Fruit fly (Drosophila melanogaster) whole organism, embryonic: ENCODE results near the gene Cpr30B.

ENCODE experiments used
- Antp ChIP-seq: fragments of 200-800 bp; sonication (Bioruptor generic); optimal IDR thresholded peaks from 3 replicates; lab custom pipeline; 2016; ENCODE audit warnings: missing biosample characterization, missing genetic modification characterization
- Asciz ChIP-seq: fragments of 200-800 bp; sonication (Bioruptor generic); optimal IDR thresholded peaks from 2 replicates; lab custom pipeline; 2017; ENCODE audit warnings: missing biosample characterization, mild to moderate bottlenecking, missing genetic modification characterization, missing genetic modification reagents
- Atf-2 ChIP-seq: fragments of 200-800 bp; sonication (Bioruptor generic); optimal IDR thresholded peaks from 2 replicates; lab custom pipeline; 2016; ENCODE audit warnings: missing biosample characterization, missing genetic modification characterization
- C15 ChIP-seq: fragments of 200-800 bp; sonication (Bioruptor generic); IDR thresholded peaks from 3 replicates; pipeline ENCODE4 v1.3.6; 2022; ENCODE audit warnings: missing biosample characterization, missing genetic modification characterization
- CG11085 ChIP-seq: fragments of 200-800 bp; sonication (Bioruptor generic); IDR thresholded peaks from 2 replicates; pipeline ENCODE4 v1.3.6; 2022; ENCODE audit warnings: missing biosample characterization, missing genetic modification characterization
- CG13775 ChIP-seq: fragments of 200-800 bp; sonication (Bioruptor generic); optimal IDR thresholded peaks from 3 replicates; lab custom pipeline; 2017; ENCODE audit warnings: missing biosample characterization, mild to moderate bottlenecking, missing genetic modification characterization
- CG15696 ChIP-seq: fragments of 200-800 bp; sonication (Bioruptor generic); optimal IDR thresholded peaks from 2 replicates; lab custom pipeline; 2019; ENCODE audit warnings: missing biosample characterization, mild to moderate bottlenecking, missing genetic modification characterization, moderate library complexity
- CG1647 ChIP-seq: fragments of 200-800 bp; sonication (Bioruptor generic); optimal IDR thresholded peaks from 3 replicates; lab custom pipeline; 2016; ENCODE audit warnings: missing biosample characterization, missing genetic modification characterization
- CG17912 ChIP-seq: fragments of 200-800 bp; sonication (Bioruptor generic); optimal IDR thresholded peaks from 2 replicates; lab custom pipeline; 2018; ENCODE audit warnings: missing biosample characterization, mild to moderate bottlenecking, missing genetic modification characterization
- CG1792 ChIP-seq: fragments of 200-800 bp; sonication (Bioruptor generic); optimal IDR thresholded peaks from 2 replicates; lab custom pipeline; 2016; ENCODE audit warnings: missing biosample characterization, missing genetic modification characterization
- CG18476 ChIP-seq: fragments of 200-800 bp; sonication (Bioruptor generic); optimal IDR thresholded peaks from 2 replicates; lab custom pipeline; 2016; ENCODE audit warnings: missing biosample characterization, mild to moderate bottlenecking, missing genetic modification characterization
- CG18599 ChIP-seq: fragments of 200-800 bp; sonication (Bioruptor generic); optimal IDR thresholded peaks from 3 replicates; lab custom pipeline; 2017; ENCODE audit warnings: missing biosample characterization, missing genetic modification characterization, mild to moderate bottlenecking, moderate library complexity, missing genetic modification reagents
- CG2129 ChIP-seq: fragments of 200-800 bp; sonication (Bioruptor generic); IDR thresholded peaks from 2 replicates; pipeline ENCODE4 v1.3.6; 2022; ENCODE audit warnings: missing biosample characterization, missing genetic modification characterization; ENCODE audit not compliant: partially characterized antibody
- CG5953 ChIP-seq: fragments of 200-800 bp; sonication (Bioruptor generic); IDR thresholded peaks from 2 replicates; pipeline ENCODE4 v1.3.6; 2022; ENCODE audit warnings: missing biosample characterization, missing genetic modification characterization
- CG6175 ChIP-seq: fragments of 200-800 bp; sonication (Bioruptor generic); IDR thresholded peaks from 3 replicates; pipeline ENCODE4 v1.3.6; 2022; ENCODE audit warnings: missing biosample characterization, missing genetic modification characterization
- CG7556 ChIP-seq: fragments of 200-800 bp; sonication (Bioruptor generic); optimal IDR thresholded peaks from 2 replicates; lab custom pipeline; 2017; ENCODE audit warnings: missing biosample characterization, mild to moderate bottlenecking, missing genetic modification characterization
- CG9609 ChIP-seq: fragments of 200-800 bp; sonication (Bioruptor generic); optimal IDR thresholded peaks from 3 replicates; lab custom pipeline; 2016; ENCODE audit warnings: missing biosample characterization, missing genetic modification characterization
- CG9797 ChIP-seq: fragments of 200-800 bp; sonication (Bioruptor generic); optimal IDR thresholded peaks from 3 replicates; lab custom pipeline; 2018; ENCODE audit warnings: missing biosample characterization, mild to moderate bottlenecking, missing genetic modification characterization
- CTCF ChIP-seq: fragments of 200-800 bp; sonication (Bioruptor generic); optimal IDR thresholded peaks from 2 replicates; lab custom pipeline; 2017; ENCODE audit warnings: missing biosample characterization, mild to moderate bottlenecking, missing genetic modification characterization, moderate library complexity
- CrebB ChIP-seq: fragments of 200-800 bp; sonication (Bioruptor generic); optimal IDR thresholded peaks from 3 replicates; lab custom pipeline; 2018; ENCODE audit warnings: missing biosample characterization, mild to moderate bottlenecking, missing genetic modification characterization
- Fer3 ChIP-seq: fragments of 200-800 bp; sonication (Bioruptor generic); optimal IDR thresholded peaks from 2 replicates; lab custom pipeline; 2018; ENCODE audit warnings: missing biosample characterization, mild to moderate bottlenecking, missing genetic modification characterization, moderate library complexity
- HHEX ChIP-seq: fragments of 200-800 bp; sonication (Bioruptor generic); optimal IDR thresholded peaks from 3 replicates; lab custom pipeline; 2017; ENCODE audit warnings: missing biosample characterization, mild to moderate bottlenecking, missing genetic modification characterization, missing genetic modification reagents
- MESR4 ChIP-seq: fragments of 200-800 bp; sonication (Bioruptor generic); optimal IDR thresholded peaks from 2 replicates; lab custom pipeline; 2018; ENCODE audit warnings: missing biosample characterization, mild to moderate bottlenecking, missing genetic modification characterization, moderate library complexity
- Opbp ChIP-seq: fragments of 200-800 bp; sonication (Bioruptor generic); IDR thresholded peaks from 3 replicates; pipeline ENCODE4 v1.3.6; 2022; ENCODE audit warnings: missing biosample characterization, missing genetic modification characterization; ENCODE audit not compliant: partially characterized antibody
- Pdp1 ChIP-seq, 2 experiments: fragments of 200-800 bp; sonication (Bioruptor generic); optimal IDR thresholded peaks; 3 replicates each; lab custom pipeline; 2016; ENCODE audit warnings: missing biosample characterization in 2 of 2, missing genetic modification characterization in 2 of 2, mild to moderate bottlenecking in 1 of 2, moderate library complexity in 1 of 2
- Taf1 ChIP-seq: fragments of 200-800 bp; sonication (Bioruptor generic); IDR thresholded peaks from 2 replicates; pipeline ENCODE4 v1.3.6; 2022; ENCODE audit warnings: missing biosample characterization, missing genetic modification characterization
- Usf ChIP-seq: fragments of 200-800 bp; sonication (Bioruptor generic); optimal IDR thresholded peaks from 2 replicates; lab custom pipeline; 2017; ENCODE audit warnings: missing genotype, missing biosample characterization, missing genetic modification characterization
- YL-1 ChIP-seq: fragments of 200-800 bp; sonication (Bioruptor generic); optimal IDR thresholded peaks from 3 replicates; lab custom pipeline; 2017; ENCODE audit warnings: missing biosample characterization, mild to moderate bottlenecking, missing genetic modification characterization
- ab ChIP-seq: fragments of 200-800 bp; sonication (Bioruptor generic); optimal IDR thresholded peaks from 2 replicates; lab custom pipeline; 2016; ENCODE audit warnings: missing biosample characterization, missing genetic modification characterization
- aop ChIP-seq: fragments of 200-800 bp; sonication (Bioruptor generic); IDR thresholded peaks from 2 replicates; pipeline ENCODE4 v1.3.6; 2022; ENCODE audit warnings: missing biosample characterization, missing genetic modification characterization
- bsh ChIP-seq, 2 experiments: fragments of 200-800 bp; sonication (Bioruptor generic); optimal IDR thresholded peaks; 2 replicates each; lab custom pipeline; 2017 to 2018; ENCODE audit warnings: mild to moderate bottlenecking in 2 of 2, missing biosample characterization in 2 of 2, missing genetic modification characterization in 2 of 2, moderate library complexity in 1 of 2
- chn ChIP-seq: fragments of 200-800 bp; sonication (Bioruptor generic); optimal IDR thresholded peaks from 2 replicates; lab custom pipeline; 2016; ENCODE audit warnings: missing biosample characterization, missing genetic modification characterization
- crc ChIP-seq: fragments of 200-800 bp; sonication (Bioruptor generic); optimal IDR thresholded peaks from 2 replicates; lab custom pipeline; 2016; ENCODE audit warnings: missing biosample characterization, missing genetic modification characterization
- cwo ChIP-seq: fragments of 200-800 bp; sonication (Bioruptor generic); optimal IDR thresholded peaks from 3 replicates; lab custom pipeline; 2017; ENCODE audit warnings: missing biosample characterization, missing genetic modification characterization, mild to moderate bottlenecking, moderate library complexity, missing genetic modification reagents
- dpn ChIP-seq, 2 experiments: fragments of 200-800 bp; sonication (Bioruptor generic); optimal IDR thresholded peaks; 3 replicates each; lab custom pipeline; 2016; ENCODE audit warnings: missing biosample characterization in 2 of 2, missing genetic modification characterization in 2 of 2
- fd102C ChIP-seq: fragments of 200-800 bp; sonication (Bioruptor generic); optimal IDR thresholded peaks from 2 replicates; lab custom pipeline; 2018; ENCODE audit warnings: missing biosample characterization, mild to moderate bottlenecking, missing genetic modification characterization, moderate library complexity
- ftz-f1 ChIP-seq: fragments of 200-800 bp; sonication (Bioruptor generic); optimal IDR thresholded peaks from 2 replicates; lab custom pipeline; 2016; ENCODE audit warnings: missing biosample characterization, missing genetic modification characterization
- her ChIP-seq: fragments of 200-800 bp; sonication (Bioruptor generic); optimal IDR thresholded peaks from 2 replicates; lab custom pipeline; 2016; ENCODE audit warnings: missing biosample characterization, missing genetic modification characterization
- klu ChIP-seq: fragments of 200-800 bp; sonication (Bioruptor generic); IDR thresholded peaks from 2 replicates; pipeline ENCODE4 v1.3.6; 2022; ENCODE audit warnings: missing biosample characterization, missing genetic modification characterization
- knrl ChIP-seq: fragments of 200-800 bp; sonication (Bioruptor generic); IDR thresholded peaks from 3 replicates; pipeline ENCODE4 v1.3.6; 2022; ENCODE audit warnings: missing biosample characterization, missing genetic modification characterization; ENCODE audit not compliant: partially characterized antibody
- otp ChIP-seq: fragments of 200-800 bp; sonication (Bioruptor generic); IDR thresholded peaks from 3 replicates; pipeline ENCODE4, ENCODE4 v1.3.6; 2022; ENCODE audit warnings: missing biosample characterization, missing genetic modification characterization
- peb ChIP-seq: fragments of 200-800 bp; sonication (Bioruptor generic); IDR thresholded peaks from 2 replicates; pipeline ENCODE4 v1.3.6; 2022; ENCODE audit warnings: missing biosample characterization, missing genetic modification characterization
- row ChIP-seq: fragments of 200-800 bp; sonication (Bioruptor generic); IDR thresholded peaks from 3 replicates; pipeline ENCODE4 v1.3.6; 2022; ENCODE audit warnings: missing biosample characterization, missing genetic modification characterization
- slbo ChIP-seq: fragments of 200-800 bp; sonication (Bioruptor generic); IDR thresholded peaks from 2 replicates; pipeline ENCODE4 v1.3.6; 2022; ENCODE audit warnings: missing biosample characterization, missing genetic modification characterization
- ssp ChIP-seq: fragments of 200-800 bp; sonication (Bioruptor generic); IDR thresholded peaks from 2 replicates; pipeline ENCODE4 v1.3.6; 2022; ENCODE audit warnings: missing biosample characterization, missing genetic modification characterization
- stwl ChIP-seq: fragments of 200-800 bp; sonication (Bioruptor generic); optimal IDR thresholded peaks from 3 replicates; lab custom pipeline; 2018; ENCODE audit warnings: missing biosample characterization, mild to moderate bottlenecking, missing genetic modification characterization, moderate library complexity
- toy ChIP-seq: fragments of 200-800 bp; sonication (Bioruptor generic); IDR thresholded peaks from 2 replicates; pipeline ENCODE4 v1.3.6; 2022; ENCODE audit warnings: missing biosample characterization, missing genetic modification characterization
- trem ChIP-seq: fragments of 200-800 bp; optimal IDR thresholded peaks from 3 replicates; lab custom pipeline; 2019; ENCODE audit warnings: missing biosample characterization, mild to moderate bottlenecking, missing genetic modification characterization, moderate library complexity

The Cpr30B gene

DNA sequence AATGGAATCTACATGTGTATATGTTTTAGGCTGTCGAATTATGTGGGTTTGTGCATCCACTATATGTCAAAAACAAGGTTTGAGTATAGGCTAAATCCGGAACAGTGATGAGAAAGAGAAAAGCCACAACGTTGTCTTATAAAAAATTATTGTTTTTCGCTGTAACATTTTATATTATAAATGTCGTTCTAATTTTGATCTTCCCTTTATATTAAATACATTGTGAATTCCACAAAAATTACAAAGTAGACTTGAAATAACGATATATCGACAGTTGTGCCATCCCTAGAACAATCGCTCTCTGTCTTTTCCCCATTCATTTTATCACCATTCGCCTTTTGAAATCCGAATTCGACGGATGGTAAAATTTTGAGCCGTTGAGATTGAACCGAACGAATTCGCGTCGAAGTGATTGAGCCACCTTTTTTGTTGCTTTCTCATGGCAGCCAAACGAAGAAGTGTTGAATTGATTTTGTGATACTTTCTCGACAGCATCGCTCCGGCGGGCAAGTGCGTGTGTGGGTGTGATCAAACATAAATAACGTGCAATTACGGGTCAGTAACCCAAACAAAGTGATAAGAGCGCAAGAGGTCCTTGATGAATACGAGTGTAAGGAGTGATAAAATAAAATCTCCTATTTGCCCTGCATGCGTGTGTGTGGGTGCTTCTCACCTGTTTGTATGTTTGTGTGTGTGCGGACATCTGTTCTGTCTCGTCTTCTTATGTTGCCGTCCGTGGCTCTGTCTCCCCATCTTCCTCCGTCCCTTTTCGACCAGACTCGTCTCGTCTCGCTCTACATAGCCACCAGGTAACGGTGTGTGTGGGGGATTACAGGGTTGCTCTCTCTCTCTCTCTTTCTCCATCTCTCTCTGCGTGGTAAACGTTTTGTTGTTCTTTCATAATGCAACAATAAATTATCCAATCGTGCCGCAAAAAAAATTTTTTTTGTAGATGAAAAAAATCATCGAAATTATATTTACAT is 21.5 kb upstream of the Cpr30B start, which contains the start of gene Oatp30B (continued):
- TF ChIP-seq CG1647 (GFP tag; lab: Kevin White, UChicago) = peak; percentile 94
- TF ChIP-seq CG6175 = peak; percentile 95
- TF ChIP-seq CG17912 (GFP tag; lab: Kevin White, UChicago) = peak; percentile 82
- peak; percentile 74 for TF ChIP-seq fd102C (GFP tag; lab: Kevin White, UChicago)
- peak; percentile 99 for TF ChIP-seq CG15696 (tag; lab: Kevin White, UChicago)
- peak; percentile 94 for TF ChIP-seq CG7556 (GFP tag; lab: Kevin White, UChicago)
- peak; percentile 93 for TF ChIP-seq peb
- peak; percentile 97 for TF ChIP-seq Fer3 (tag; lab: Kevin White, UChicago)
- peak; percentile 96 for TF ChIP-seq Opbp (GFP tag; lab: Robert Waterston, UW)
- peak; percentile 93 for TF ChIP-seq crc
- TF ChIP-seq CrebB = peak; percentile 95
- peak; percentile 16 to 97 for TF ChIP-seq bsh (GFP tag; optimal IDR thresholded peaks at IDR 0.05; lab: Kevin White, UChicago)
- peak; percentile 95 for TF ChIP-seq CG9609
- peak; percentile 55 for TF ChIP-seq ftz-f1 (GFP tag; lab: Kevin White, UChicago)
- TF ChIP-seq knrl (GFP tag; lab: Robert Waterston, UW) = peak; percentile 98
- peak; percentile 82 for TF ChIP-seq CTCF (GFP tag; lab: Kevin White, UChicago)
- peak; percentile 52 for TF ChIP-seq CG9797
- peak; percentile 93 for TF ChIP-seq Antp
- TF ChIP-seq Asciz (GFP tag; lab: Kevin White, UChicago) = peak; percentile 93
- peak; percentile 90 for TF ChIP-seq Usf (GFP tag; lab: Kevin White, UChicago)
- TF ChIP-seq Taf1 (GFP tag; lab: Robert Waterston, UW) = peak; percentile 94
- peak; percentile 60 for TF ChIP-seq YL-1 (GFP tag; lab: Kevin White, UChicago)
- TF ChIP-seq her (GFP tag; lab: Kevin White, UChicago) = peak; percentile 89
- TF ChIP-seq ab (GFP tag; lab: Kevin White, UChicago) = peak; percentile 70
- peak; percentile 97 for TF ChIP-seq otp
- TF ChIP-seq stwl = peak; percentile 80
- peak; percentile 94 for TF ChIP-seq C15 (GFP tag; lab: Robert Waterston, UW)
- peak; percentile 96 to 98 for TF ChIP-seq dpn (GFP tag; optimal IDR thresholded peaks at IDR 0.05; lab: Kevin White, UChicago)
- peak; percentile 96 for TF ChIP-seq klu (GFP tag; lab: Robert Waterston, UW)
- TF ChIP-seq MESR4 (GFP tag; lab: Kevin White, UChicago) = peak; percentile 43
- peak; percentile 88 for TF ChIP-seq toy
- peak; percentile 97 for TF ChIP-seq CG11085
- peak; percentile 98 for TF ChIP-seq slbo (GFP tag; lab: Robert Waterston, UW)
- TF ChIP-seq aop = peak; percentile 81
- peak; percentile 97 for TF ChIP-seq CG18599 (GFP tag; lab: Kevin White, UChicago)
- peak; percentile 89 for TF ChIP-seq CG1792
- peak; percentile 96 for TF ChIP-seq CG18476 (GFP tag; lab: Kevin White, UChicago)
- peak; percentile 98 for TF ChIP-seq row (GFP tag; lab: Robert Waterston, UW)
- peak; percentile 87 for TF ChIP-seq cwo (GFP tag; lab: Kevin White, UChicago)
- peak; percentile 96 for TF ChIP-seq CG13775 (GFP tag; lab: Kevin White, UChicago)
- TF ChIP-seq ssp (GFP tag; lab: Robert Waterston, UW) = peak; percentile 92
- TF ChIP-seq CG5953 (GFP tag; lab: Robert Waterston, UW) = peak; percentile 97
- peak; percentile 89 for TF ChIP-seq Atf-2 (GFP tag; lab: Kevin White, UChicago)
- TF ChIP-seq CG2129 (GFP tag; lab: Robert Waterston, UW) = peak; percentile 99
- peak; percentile 95 for TF ChIP-seq Pdp1 (GFP tag; optimal IDR thresholded peaks at IDR 0.05; lab: Kevin White, UChicago)
- peak; percentile 95 for TF ChIP-seq chn (GFP tag; lab: Kevin White, UChicago)
- TF ChIP-seq HHEX = peak; percentile 94
- TF ChIP-seq trem (tag; lab: Kevin White, UChicago) = peak; percentile 95
